Fruit fly (Drosophila melanogaster) whole organism, embryonic: ENCODE data around the gene E2f2.

Experiments used
- BEAF-32 ChIP-seq: fragments of 200-800 bp; sonication (Bioruptor generic); optimal IDR thresholded peaks from 3 replicates; lab custom pipeline; 2017; ENCODE audit warnings: missing biosample characterization, missing genetic modification characterization, mild to moderate bottlenecking, moderate library complexity, missing genetic modification reagents
- CG10565 ChIP-seq: fragments of 200-800 bp; sonication (Bioruptor generic); optimal IDR thresholded peaks from 3 replicates; lab custom pipeline; 2016; ENCODE audit warnings: missing biosample characterization, mild to moderate bottlenecking, missing genetic modification characterization
- CG10654 ChIP-seq: fragments of 200-800 bp; sonication (Bioruptor generic); optimal IDR thresholded peaks from 2 replicates; lab custom pipeline; 2016; ENCODE audit warnings: missing biosample characterization, missing genetic modification characterization
- CG10979 ChIP-seq: fragments of 200-800 bp; sonication (Bioruptor generic); optimal IDR thresholded peaks from 2 replicates; lab custom pipeline; 2018; ENCODE audit warnings: missing biosample characterization, mild to moderate bottlenecking, missing genetic modification characterization, moderate library complexity
- CG12104 ChIP-seq: fragments of 200-800 bp; sonication (Bioruptor generic); optimal IDR thresholded peaks from 3 replicates; lab custom pipeline; 2016; ENCODE audit warnings: missing biosample characterization, missing genetic modification characterization
- CG12391 ChIP-seq: fragments of 200-800 bp; sonication (Bioruptor generic); optimal IDR thresholded peaks from 3 replicates; lab custom pipeline; 2018; ENCODE audit warnings: missing biosample characterization, mild to moderate bottlenecking, missing genetic modification characterization, moderate library complexity
- CG13123 ChIP-seq: fragments of 200-800 bp; sonication (Bioruptor generic); optimal IDR thresholded peaks from 2 replicates; lab custom pipeline; 2016; ENCODE audit warnings: missing biosample characterization, missing genetic modification characterization
- CG14860 ChIP-seq: fragments of 200-800 bp; sonication (Bioruptor generic); IDR thresholded peaks from 3 replicates; pipeline ENCODE4 v1.3.6; 2022; ENCODE audit warnings: missing biosample characterization, missing genetic modification characterization; ENCODE audit not compliant: partially characterized antibody
- CG15479 ChIP-seq: fragments of 200-800 bp; sonication (Bioruptor generic); optimal IDR thresholded peaks from 3 replicates; lab custom pipeline; 2019; ENCODE audit warnings: missing biosample characterization, mild to moderate bottlenecking, missing genetic modification characterization, moderate library complexity
- CG17568 ChIP-seq: fragments of 200-800 bp; sonication (Bioruptor generic); optimal IDR thresholded peaks from 2 replicates; lab custom pipeline; 2018; ENCODE audit warnings: missing biosample characterization, mild to moderate bottlenecking, missing genetic modification characterization, moderate library complexity
- CG17612 ChIP-seq: fragments of 200-800 bp; sonication (Bioruptor generic); IDR thresholded peaks from 2 replicates; pipeline ENCODE4 v1.3.6; 2022; ENCODE audit warnings: missing biosample characterization, missing genetic modification characterization
- CG30020 ChIP-seq: fragments of 200-800 bp; optimal IDR thresholded peaks from 2 replicates; lab custom pipeline; 2019; ENCODE audit warnings: missing biosample characterization, mild to moderate bottlenecking, missing genetic modification characterization, moderate library complexity
- CG31224 ChIP-seq: fragments of 200-800 bp; sonication (Bioruptor generic); IDR thresholded peaks from 2 replicates; pipeline ENCODE4 v1.3.6; 2022; ENCODE audit warnings: missing biosample characterization, missing genetic modification characterization
- CG31441 ChIP-seq: fragments of 200-800 bp; sonication (Bioruptor generic); IDR thresholded peaks from 2 replicates; pipeline ENCODE4 v1.3.6; 2022; ENCODE audit warnings: missing biosample characterization, missing genetic modification characterization
- CG34224 ChIP-seq: fragments of 200-800 bp; sonication (Bioruptor generic); IDR thresholded peaks from 3 replicates; pipeline ENCODE4 v1.3.6; 2022; ENCODE audit warnings: missing biosample characterization, missing genetic modification characterization; ENCODE audit not compliant: partially characterized antibody
- CG3847 ChIP-seq: fragments of 200-800 bp; sonication (Bioruptor generic); IDR thresholded peaks from 2 replicates; pipeline ENCODE4 v1.3.6; 2022; ENCODE audit warnings: missing biosample characterization, missing genetic modification characterization
- CG4617 ChIP-seq: fragments of 200-800 bp; sonication (Bioruptor generic); optimal IDR thresholded peaks from 3 replicates; lab custom pipeline; 2016; ENCODE audit warnings: missing biosample characterization, missing genetic modification characterization, borderline replicate concordance
- CG4730 ChIP-seq: fragments of 200-800 bp; sonication (Bioruptor generic); IDR thresholded peaks from 2 replicates; pipeline ENCODE4 v1.3.6; 2022; ENCODE audit warnings: missing biosample characterization, missing genetic modification characterization
- CG4854 ChIP-seq: fragments of 200-800 bp; sonication (Bioruptor generic); optimal IDR thresholded peaks from 2 replicates; lab custom pipeline; 2016; ENCODE audit warnings: missing biosample characterization, missing genetic modification characterization, inconsistent platforms
- CG8478 ChIP-seq: fragments of >200 bp; optimal IDR thresholded peaks from 2 replicates; lab custom pipeline; 2018
- CG9797 ChIP-seq: fragments of 200-800 bp; sonication (Bioruptor generic); optimal IDR thresholded peaks from 3 replicates; lab custom pipeline; 2018; ENCODE audit warnings: missing biosample characterization, mild to moderate bottlenecking, missing genetic modification characterization
- CTCF ChIP-seq: fragments of 200-800 bp; sonication (Bioruptor generic); optimal IDR thresholded peaks from 2 replicates; lab custom pipeline; 2017; ENCODE audit warnings: missing biosample characterization, mild to moderate bottlenecking, missing genetic modification characterization, moderate library complexity
- D19B ChIP-seq: fragments of 200-800 bp; sonication (Bioruptor generic); optimal IDR thresholded peaks from 2 replicates; lab custom pipeline; 2017; ENCODE audit warnings: missing biosample characterization, mild to moderate bottlenecking, missing genetic modification characterization
- Dek ChIP-seq: fragments of 200-800 bp; sonication (Bioruptor generic); optimal IDR thresholded peaks from 3 replicates; lab custom pipeline; 2019; ENCODE audit warnings: missing biosample characterization, mild to moderate bottlenecking, missing genetic modification characterization, moderate library complexity
- Dip3 ChIP-seq: fragments of 200-800 bp; sonication (Bioruptor generic); optimal IDR thresholded peaks from 3 replicates; lab custom pipeline; 2016; ENCODE audit warnings: missing biosample characterization, missing genetic modification characterization
- E2f2 ChIP-seq: fragments of 200-800 bp; sonication (Bioruptor generic); IDR thresholded peaks from 2 replicates; pipeline ENCODE4 v1.3.6; 2022; ENCODE audit warnings: missing biosample characterization, missing genetic modification characterization
- Ets97D ChIP-seq: fragments of 200-800 bp; sonication (Bioruptor generic); optimal IDR thresholded peaks from 3 replicates; lab custom pipeline; 2016; ENCODE audit warnings: missing biosample characterization, missing genetic modification characterization
- Gug ChIP-seq: fragments of 200-800 bp; sonication (Bioruptor generic); IDR thresholded peaks from 4 replicates; pipeline ENCODE4 v1.3.6; 2022; ENCODE audit warnings: missing biosample characterization, missing genetic modification characterization
- H2.0 ChIP-seq: fragments of 200-800 bp; sonication (Bioruptor generic); IDR thresholded peaks from 2 replicates; pipeline ENCODE4 v1.3.6; 2022; ENCODE audit warnings: missing biosample characterization, missing genetic modification characterization
- Hey ChIP-seq: fragments of 200-800 bp; sonication (Bioruptor generic); optimal IDR thresholded peaks from 3 replicates; lab custom pipeline; 2018; ENCODE audit warnings: missing biosample characterization, mild to moderate bottlenecking, missing genetic modification characterization
- Myb ChIP-seq: fragments of 200-800 bp; sonication (Bioruptor generic); optimal IDR thresholded peaks from 2 replicates; lab custom pipeline; 2016; ENCODE audit warnings: missing biosample characterization, missing genetic modification characterization
- Sin3A ChIP-seq: fragments of >200 bp; optimal IDR thresholded peaks from 2 replicates; lab custom pipeline; 2018
- abd-A ChIP-seq: fragments of 200-800 bp; sonication (Bioruptor generic); optimal IDR thresholded peaks from 3 replicates; lab custom pipeline; 2019; ENCODE audit warnings: missing biosample characterization, mild to moderate bottlenecking, missing genetic modification characterization, moderate library complexity
- bab2 ChIP-seq: fragments of 200-800 bp; sonication (Bioruptor generic); optimal IDR thresholded peaks from 2 replicates; lab custom pipeline; 2016; ENCODE audit warnings: missing biosample characterization, missing genetic modification characterization
- ci ChIP-seq: fragments of 200-800 bp; sonication (Bioruptor generic); IDR thresholded peaks from 3 replicates; pipeline ENCODE4 v1.3.6; 2022; ENCODE audit warnings: missing biosample characterization, missing genetic modification characterization
- dm ChIP-seq: fragments of 200-800 bp; sonication (Bioruptor generic); optimal IDR thresholded peaks from 3 replicates; lab custom pipeline; 2016; ENCODE audit warnings: missing biosample characterization, missing genetic modification characterization
- ems ChIP-seq: fragments of 200-800 bp; sonication (Bioruptor generic); optimal IDR thresholded peaks from 3 replicates; lab custom pipeline; 2016; ENCODE audit warnings: missing biosample characterization, missing genetic modification characterization
- grn ChIP-seq: fragments of 200-800 bp; sonication (Bioruptor generic); optimal IDR thresholded peaks from 3 replicates; lab custom pipeline; 2017; ENCODE audit warnings: missing biosample characterization, missing genetic modification characterization
- gsb ChIP-seq: fragments of 200-800 bp; sonication (Bioruptor generic); IDR thresholded peaks from 2 replicates; pipeline ENCODE4 v1.3.6; 2022; ENCODE audit warnings: missing biosample characterization, missing genetic modification characterization
- kay ChIP-seq: fragments of 200-800 bp; sonication (Bioruptor generic); optimal IDR thresholded peaks from 2 replicates; lab custom pipeline; 2016; ENCODE audit warnings: missing biosample characterization, missing genetic modification characterization
- maf-S ChIP-seq: fragments of 200-800 bp; sonication (Bioruptor generic); optimal IDR thresholded peaks from 2 replicates; lab custom pipeline; 2016; ENCODE audit warnings: missing biosample characterization, missing genetic modification characterization
- mirr ChIP-seq: fragments of 200-800 bp; sonication (Bioruptor generic); optimal IDR thresholded peaks from 3 replicates; lab custom pipeline; 2018; ENCODE audit warnings: missing biosample characterization, mild to moderate bottlenecking, missing genetic modification characterization
- nau ChIP-seq: fragments of 200-800 bp; sonication (Bioruptor generic); optimal IDR thresholded peaks from 3 replicates; lab custom pipeline; 2017; ENCODE audit warnings: missing biosample characterization, mild to moderate bottlenecking, missing genetic modification characterization, missing genetic modification reagents
- phol ChIP-seq: fragments of 200-800 bp; sonication (Bioruptor generic); optimal IDR thresholded peaks from 3 replicates; lab custom pipeline; 2018; ENCODE audit warnings: missing biosample characterization, mild to moderate bottlenecking, missing genetic modification characterization, moderate library complexity
- pum ChIP-seq: fragments of 200-800 bp; sonication (Bioruptor generic); optimal IDR thresholded peaks from 2 replicates; lab custom pipeline; 2016; ENCODE audit warnings: missing biosample characterization, missing genetic modification characterization
- ranshi ChIP-seq: fragments of 200-800 bp; sonication (Bioruptor generic); IDR thresholded peaks from 2 replicates; pipeline ENCODE4 v1.3.6; 2022; ENCODE audit warnings: missing biosample characterization, missing genetic modification characterization
- ro ChIP-seq: fragments of 200-800 bp; sonication (Bioruptor generic); IDR thresholded peaks from 2 replicates; pipeline ENCODE4 v1.3.6; 2022; ENCODE audit warnings: missing biosample characterization, missing genetic modification characterization
- salm ChIP-seq: fragments of 200-800 bp; sonication (Bioruptor generic); optimal IDR thresholded peaks from 2 replicates; lab custom pipeline; 2018; ENCODE audit warnings: missing biosample characterization, mild to moderate bottlenecking, missing genetic modification characterization
- sima ChIP-seq: fragments of 200-800 bp; sonication (Bioruptor generic); optimal IDR thresholded peaks from 2 replicates; lab custom pipeline; 2016; ENCODE audit warnings: missing biosample characterization, missing genetic modification characterization
- toy ChIP-seq: fragments of 200-800 bp; sonication (Bioruptor generic); IDR thresholded peaks from 2 replicates; pipeline ENCODE4 v1.3.6; 2022; ENCODE audit warnings: missing biosample characterization, missing genetic modification characterization
- trem ChIP-seq: fragments of 200-800 bp; optimal IDR thresholded peaks from 3 replicates; lab custom pipeline; 2019; ENCODE audit warnings: missing biosample characterization, mild to moderate bottlenecking, missing genetic modification characterization, moderate library complexity
- ttk ChIP-seq: fragments of 200-800 bp; sonication (Bioruptor generic); IDR thresholded peaks from 2 replicates; pipeline ENCODE4 v2.1.2; 2022; ENCODE audit warnings: missing biosample characterization, missing genetic modification characterization
- vfl ChIP-seq: fragments of 200-800 bp; sonication (Bioruptor generic); optimal IDR thresholded peaks from 2 replicates; lab custom pipeline; 2016; ENCODE audit warnings: missing biosample characterization, missing genetic modification characterization
- wor ChIP-seq: fragments of 200-800 bp; sonication (Bioruptor generic); IDR thresholded peaks from 2 replicates; pipeline ENCODE4 v1.3.6; 2022; ENCODE audit warnings: missing biosample characterization, missing genetic modification characterization

Gene E2f2

dm6 chr2L:21179615-21180031 is 23.1 kb upstream of the E2f2 start, which contains the start of the genes bur and Mcm10 (continued):
- TF ChIP-seq Dek (tag; lab: Kevin White, UChicago): no peak
- peak; percentile 28 for TF ChIP-seq BEAF-32 (GFP tag; lab: Kevin White, UChicago)
- no peak for TF ChIP-seq CG17612 (GFP tag; lab: Robert Waterston, UW)
- TF ChIP-seq CG34224 (GFP tag; lab: Robert Waterston, UW): no peak
- peak; percentile 83 for TF ChIP-seq trem (tag; lab: Kevin White, UChicago)
- no peak for TF ChIP-seq vfl (GFP tag; lab: Kevin White, UChicago)
- no peak for TF ChIP-seq salm (tag; lab: Kevin White, UChicago)
- TF ChIP-seq Hey (tag; lab: Kevin White, UChicago): no peak
- no peak for TF ChIP-seq ro (GFP tag; lab: Robert Waterston, UW)
- no peak for TF ChIP-seq CG14860
- peak; percentile 40 for TF ChIP-seq Ets97D (GFP tag; lab: Kevin White, UChicago)
- no peak for TF ChIP-seq CG8478 (lab: Kevin White, UChicago)
- TF ChIP-seq ttk (GFP tag; lab: Robert Waterston, UW): no peak
- TF ChIP-seq ci (GFP tag; lab: Robert Waterston, UW): no peak
- no peak for TF ChIP-seq bab2 (GFP tag; lab: Kevin White, UChicago)
- TF ChIP-seq phol: peak; percentile 45
- TF ChIP-seq wor: no peak
- no peak for TF ChIP-seq grn
- TF ChIP-seq CG30020 (tag; lab: Kevin White, UChicago): peak; percentile 62
- TF ChIP-seq CG31441: no peak
- TF ChIP-seq CG10654 (GFP tag; lab: Kevin White, UChicago): no peak
- TF ChIP-seq pum (GFP tag; lab: Kevin White, UChicago): no peak
- peak; percentile 94 for TF ChIP-seq CG9797 (GFP tag; lab: Kevin White, UChicago)
- TF ChIP-seq Gug (GFP tag; lab: Robert Waterston, UW): no peak
- TF ChIP-seq H2.0 (GFP tag; lab: Robert Waterston, UW): no peak
- no peak for TF ChIP-seq nau
- no peak for TF ChIP-seq CTCF (GFP tag; lab: Kevin White, UChicago)
- TF ChIP-seq CG3847: no peak
- no peak for TF ChIP-seq CG17568
- TF ChIP-seq ems (GFP tag; lab: Kevin White, UChicago): no peak
- TF ChIP-seq Sin3A (lab: Kevin White, UChicago): peak; percentile 18
- no peak for TF ChIP-seq dm
- no peak for TF ChIP-seq mirr
- TF ChIP-seq maf-S (GFP tag; lab: Kevin White, UChicago): no peak
- TF ChIP-seq E2f2 (GFP tag; lab: Robert Waterston, UW): peak; percentile 91
- TF ChIP-seq ranshi: no peak
- TF ChIP-seq Dip3 (GFP tag; lab: Kevin White, UChicago): no peak
- TF ChIP-seq sima: no peak
- peak; percentile 65 for TF ChIP-seq CG12391 (tag; lab: Kevin White, UChicago)
- peak; percentile 67 for TF ChIP-seq CG4617 (GFP tag; lab: Kevin White, UChicago)
- TF ChIP-seq CG13123 (GFP tag; lab: Kevin White, UChicago): no peak
- no peak for TF ChIP-seq toy
- no peak for TF ChIP-seq CG31224
- peak; percentile 11 for TF ChIP-seq CG10979 (tag; lab: Kevin White, UChicago)
- no peak for TF ChIP-seq CG4854 (GFP tag; lab: Kevin White, UChicago)
- TF ChIP-seq abd-A (tag; lab: Kevin White, UChicago): no peak
- no peak for TF ChIP-seq CG15479 (GFP tag; lab: Kevin White, UChicago)
- no peak for TF ChIP-seq D19B (GFP tag; lab: Kevin White, UChicago)
- TF ChIP-seq CG12104 (GFP tag; lab: Kevin White, UChicago): peak; percentile 25
- TF ChIP-seq Myb (GFP tag; lab: Kevin White, UChicago): no peak
- no peak for TF ChIP-seq gsb (GFP tag; lab: Robert Waterston, UW)
- TF ChIP-seq kay: peak; percentile 21
- TF ChIP-seq CG4730 (GFP tag; lab: Robert Waterston, UW): no peak
- no peak for TF ChIP-seq CG10565 (GFP tag; lab: Kevin White, UChicago)
